Fruit fly (Drosophila melanogaster): ENCODE measurements around the gene Mesh1.
A peak's percentile ranks its signal among the peaks of the same experiment; 100 is the strongest.

Mesh1 gene

DNA sequence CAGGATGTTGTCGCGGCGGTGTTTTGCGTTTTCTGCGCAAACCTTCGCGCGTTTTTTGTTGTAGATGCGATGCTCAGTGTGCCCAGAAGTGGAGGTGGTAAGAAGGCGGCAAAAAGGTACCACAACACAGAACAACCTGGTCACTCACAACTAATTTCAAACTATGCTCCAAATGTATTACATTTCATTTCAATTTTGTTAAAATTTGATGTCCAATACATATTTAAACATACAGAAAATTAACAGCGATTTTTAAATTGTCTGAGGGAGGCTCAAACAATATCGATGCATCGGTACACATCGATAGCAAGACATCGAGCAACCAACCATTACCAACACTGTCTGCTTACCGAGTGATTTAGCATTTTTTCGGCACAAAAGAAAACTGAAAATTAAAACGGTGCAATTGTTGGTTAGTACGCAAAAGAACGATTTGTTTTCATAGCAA is 49.1 kb downstream of the Mesh1 start, which contains the start of the genes Slbp and Rpn2 (continued):
- TF ChIP-seq nom (GFP tag; optimal IDR thresholded peaks at IDR 0.05) (peak; percentile 11), gce (GFP tag; IDR thresholded peaks at IDR 0.05) (no peak), gcm (GFP tag; optimal IDR thresholded peaks at IDR 0.05) (no peak), CG14710 (tag; optimal IDR thresholded peaks at IDR 0.05) (peak; percentile 83), CG1792 (GFP tag; optimal IDR thresholded peaks at IDR 0.05) (no peak), Hr39 (optimal IDR thresholded peaks at IDR 0.05) (no peak), Adf1 (GFP tag; IDR thresholded peaks at IDR 0.05) (no peak), CG7963 (GFP tag; IDR thresholded peaks at IDR 0.05; ENCODE audit: partially characterized antibody) (peak; percentile 80), CG6689 (GFP tag; IDR thresholded peaks at IDR 0.05) (no peak), CG4730 (GFP tag; IDR thresholded peaks at IDR 0.05) (no peak), H15 (GFP tag; IDR thresholded peaks at IDR 0.05) (no peak), CG6272 (GFP tag; IDR thresholded peaks at IDR 0.05) (no peak), pb (GFP tag; optimal IDR thresholded peaks at IDR 0.05) (no peak), hb (GFP tag; IDR thresholded peaks at IDR 0.05; ENCODE audit: partially characterized antibody) (peak; percentile 82; the same call in 2 of the 3 replicates), sim (GFP tag; IDR thresholded peaks at IDR 0.05) (no peak), rib (GFP tag; IDR thresholded peaks at IDR 0.05) (no peak), CG32767 (GFP tag; IDR thresholded peaks at IDR 0.05) (0 out of 2 replicates have a peak, but pooled peaks have one; percentile 9), grn (GFP tag; optimal IDR thresholded peaks at IDR 0.05) (no peak), Xrp1 (GFP tag; IDR thresholded peaks at IDR 0.05) (no peak), CG12155 (GFP tag; optimal IDR thresholded peaks at IDR 0.05) (peak; percentile 37), sc (optimal IDR thresholded peaks at IDR 0.05) (no peak), sc (GFP tag; optimal IDR thresholded peaks at IDR 0.05) (no peak), CG32772 (GFP tag; IDR thresholded peaks at IDR 0.05) (no peak), Hr51 (GFP tag; optimal IDR thresholded peaks at IDR 0.05) (peak; percentile 6 to 37), dm (GFP tag; optimal IDR thresholded peaks at IDR 0.05) (peak; percentile 60), CG30431 (GFP tag; optimal IDR thresholded peaks at IDR 0.05) (no peak), jigr1 (GFP tag; IDR thresholded peaks at IDR 0.05) (no peak), p53 (GFP tag; optimal IDR thresholded peaks at IDR 0.05) (peak; percentile 49), cwo (GFP tag; optimal IDR thresholded peaks at IDR 0.05) (no peak), corto (GFP tag; optimal IDR thresholded peaks at IDR 0.05) (no peak), CG1603 (tag; optimal IDR thresholded peaks at IDR 0.05) (peak; percentile 86), Blimp-1 (GFP tag; optimal IDR thresholded peaks at IDR 0.05) (no peak), CG12071 (GFP tag; optimal IDR thresholded peaks at IDR 0.05) (no peak), pan (optimal IDR thresholded peaks at IDR 0.05) (no peak), pan (GFP tag; optimal IDR thresholded peaks at IDR 0.05 in 1 of 2, IDR thresholded peaks at IDR 0.05 in 1 of 2) (no peak), CG11695 (GFP tag; IDR thresholded peaks at IDR 0.05) (no peak), peb (GFP tag; IDR thresholded peaks at IDR 0.05) (no peak), CG9817 (tag; optimal IDR thresholded peaks at IDR 0.05) (peak; percentile 19), bcd (GFP tag; optimal IDR thresholded peaks at IDR 0.05) (peak; percentile 28), CG18011 (GFP tag; optimal IDR thresholded peaks at IDR 0.05) (peak; percentile 30), CG15479 (GFP tag; optimal IDR thresholded peaks at IDR 0.05) (peak; percentile 90), dmrt99B (tag; optimal IDR thresholded peaks at IDR 0.05) (no peak), CG11723 (GFP tag; optimal IDR thresholded peaks at IDR 0.05) (no peak), Sin3A (optimal IDR thresholded peaks at IDR 0.05) (peak; percentile 98), CG10565 (GFP tag; optimal IDR thresholded peaks at IDR 0.05) (no peak), CG31388 (GFP tag; optimal IDR thresholded peaks at IDR 0.05) (no peak), Jarid2 (GFP tag; optimal IDR thresholded peaks at IDR 0.05) (no peak), CG14860 (GFP tag; IDR thresholded peaks at IDR 0.05; ENCODE audit: partially characterized antibody) (peak; percentile 84), slbo (GFP tag; IDR thresholded peaks at IDR 0.05) (peak; percentile 47), wor (GFP tag; IDR thresholded peaks at IDR 0.05) (no peak), chif (GFP tag; optimal IDR thresholded peaks at IDR 0.05) (peak; percentile 20 to 36), trh (GFP tag; optimal IDR thresholded peaks at IDR 0.05) (no peak)
